Fruit fly (Drosophila melanogaster) whole organism, prepupa: ENCODE data around the gene CG3223.

Experiments
- Blimp-1 ChIP-seq: fragments of 200-800 bp; sonication (Bioruptor generic); optimal IDR thresholded peaks from 3 replicates; lab custom pipeline; 2017; ENCODE audit warnings: missing biosample characterization, missing genetic modification characterization, mild to moderate bottlenecking, moderate library complexity, missing genetic modification reagents
- CG10631 ChIP-seq: fragments of 200-800 bp; sonication (Bioruptor generic); optimal IDR thresholded peaks from 2 replicates; lab custom pipeline; 2016; ENCODE audit warnings: missing biosample characterization, missing genetic modification characterization
- CG11294 ChIP-seq: fragments of 200-800 bp; sonication (Bioruptor generic); IDR thresholded peaks from 2 replicates; pipeline ENCODE4 v1.3.6; 2022; ENCODE audit warnings: missing biosample characterization, missing genetic modification characterization
- CG11762 ChIP-seq: fragments of 200-800 bp; sonication (Bioruptor generic); optimal IDR thresholded peaks from 3 replicates; lab custom pipeline; 2016; ENCODE audit warnings: missing biosample characterization, missing genetic modification characterization; ENCODE audit not compliant: insufficient read depth
- CG11902 ChIP-seq: fragments of 200-800 bp; sonication (Bioruptor generic); optimal IDR thresholded peaks from 3 replicates; lab custom pipeline; 2016; ENCODE audit warnings: missing biosample characterization, missing genetic modification characterization
- CG15336 ChIP-seq: fragments of 200-800 bp; sonication (Bioruptor generic); IDR thresholded peaks from 2 replicates; pipeline ENCODE4 v1.3.6; 2022; ENCODE audit warnings: missing biosample characterization, missing genetic modification characterization
- CG16779 ChIP-seq: fragments of 200-800 bp; sonication (Bioruptor generic); optimal IDR thresholded peaks from 3 replicates; lab custom pipeline; 2017; ENCODE audit warnings: missing biosample characterization, mild to moderate bottlenecking, missing genetic modification characterization
- CG3032 ChIP-seq: fragments of 200-800 bp; optimal IDR thresholded peaks from 2 replicates; lab custom pipeline; 2019; ENCODE audit warnings: missing biosample characterization, mild to moderate bottlenecking, missing genetic modification characterization, moderate library complexity
- CG31627 ChIP-seq: fragments of 200-800 bp; sonication (Bioruptor generic); optimal IDR thresholded peaks from 3 replicates; lab custom pipeline; 2016; ENCODE audit warnings: missing biosample characterization, missing genetic modification characterization
- CG32006 ChIP-seq: fragments of 200-800 bp; sonication (Bioruptor generic); optimal IDR thresholded peaks from 3 replicates; lab custom pipeline; 2017; ENCODE audit warnings: missing biosample characterization, mild to moderate bottlenecking, missing genetic modification characterization
- CG34406 ChIP-seq: fragments of 200-800 bp; sonication (Bioruptor generic); optimal IDR thresholded peaks from 3 replicates; lab custom pipeline; 2016; ENCODE audit warnings: missing biosample characterization, missing genetic modification characterization
- CG4318 ChIP-seq: fragments of 200-800 bp; sonication (Bioruptor generic); optimal IDR thresholded peaks from 3 replicates; lab custom pipeline; 2017; ENCODE audit warnings: missing biosample characterization, mild to moderate bottlenecking, missing genetic modification characterization
- CG6163 ChIP-seq: fragments of 200-800 bp; sonication (Bioruptor generic); IDR thresholded peaks from 3 replicates; pipeline ENCODE4 v1.3.6; 2022; ENCODE audit warnings: missing biosample characterization, missing genetic modification characterization
- CG6792 ChIP-seq: fragments of 200-800 bp; sonication (Bioruptor generic); optimal IDR thresholded peaks from 3 replicates; lab custom pipeline; 2016; ENCODE audit warnings: missing biosample characterization, missing genetic modification characterization
- CG6808 ChIP-seq: fragments of 200-800 bp; sonication (Bioruptor generic); optimal IDR thresholded peaks from 3 replicates; lab custom pipeline; 2017; ENCODE audit warnings: missing biosample characterization, missing genetic modification characterization, mild to moderate bottlenecking, moderate library complexity, missing genetic modification reagents
- CG6854 ChIP-seq: fragments of 200-800 bp; sonication (Bioruptor generic); optimal IDR thresholded peaks from 2 replicates; lab custom pipeline; 2017; ENCODE audit warnings: missing biosample characterization, mild to moderate bottlenecking, missing genetic modification characterization
- CG7368 ChIP-seq: fragments of 200-800 bp; sonication (Bioruptor generic); optimal IDR thresholded peaks from 3 replicates; lab custom pipeline; 2016; ENCODE audit warnings: missing biosample characterization, missing genetic modification characterization
- CG8319 ChIP-seq: fragments of 200-800 bp; sonication (Bioruptor generic); optimal IDR thresholded peaks from 3 replicates; lab custom pipeline; 2016; ENCODE audit warnings: missing biosample characterization, missing genetic modification characterization
- CG8632 ChIP-seq: fragments of 200-800 bp; sonication (Bioruptor generic); optimal IDR thresholded peaks from 3 replicates; lab custom pipeline; 2016; ENCODE audit warnings: missing biosample characterization, missing genetic modification characterization
- Eip78C ChIP-seq: fragments of 200-800 bp; sonication (Bioruptor generic); peaks from one replicate; lab custom pipeline; 2016; ENCODE audit warnings: missing biosample characterization, missing genetic modification characterization
- Eip93F ChIP-seq: fragments of 200-800 bp; sonication (Bioruptor generic); optimal IDR thresholded peaks from 2 replicates; lab custom pipeline; 2016; ENCODE audit warnings: missing biosample characterization, mild to moderate bottlenecking, missing genetic modification characterization
- Ets21C ChIP-seq: fragments of 200-800 bp; sonication (Bioruptor generic); optimal IDR thresholded peaks from 3 replicates; lab custom pipeline; 2016; ENCODE audit warnings: missing biosample characterization, missing genetic modification characterization
- Ets96B ChIP-seq: fragments of 200-800 bp; optimal IDR thresholded peaks from 2 replicates; lab custom pipeline; 2019; ENCODE audit warnings: missing biosample characterization, mild to moderate bottlenecking, missing genetic modification characterization, moderate library complexity
- Gug ChIP-seq: fragments of 200-800 bp; sonication (Bioruptor generic); IDR thresholded peaks from 2 replicates; pipeline ENCODE4 v1.3.6; 2022; ENCODE audit warnings: missing biosample characterization, missing genetic modification characterization
- Hr38 ChIP-seq: sonication (Bioruptor generic); optimal IDR thresholded peaks from 2 replicates; lab custom pipeline; 2016; ENCODE audit warnings: missing biosample characterization, missing genetic modification characterization
- Hr39 ChIP-seq: fragments of 200-800 bp; sonication (Bioruptor generic); optimal IDR thresholded peaks from 2 replicates; lab custom pipeline; 2016; ENCODE audit warnings: missing biosample characterization, missing genetic modification characterization
- Hr4 ChIP-seq: fragments of 200-800 bp; sonication (Bioruptor generic); optimal IDR thresholded peaks from 3 replicates; lab custom pipeline; 2016; ENCODE audit warnings: missing biosample characterization, missing genetic modification characterization
- Lpt ChIP-seq: fragments of 200-800 bp; sonication (Bioruptor generic); optimal IDR thresholded peaks from 3 replicates; lab custom pipeline; 2016; ENCODE audit warnings: missing biosample characterization, missing genetic modification characterization
- Met ChIP-seq: fragments of 200-800 bp; sonication (Bioruptor generic); optimal IDR thresholded peaks from 3 replicates; lab custom pipeline; 2016; ENCODE audit warnings: missing biosample characterization, missing genetic modification characterization
- OdsH ChIP-seq: fragments of 200-800 bp; sonication (Bioruptor generic); optimal IDR thresholded peaks from 3 replicates; lab custom pipeline; 2016; ENCODE audit warnings: missing biosample characterization, missing genetic modification characterization
- Smox ChIP-seq: fragments of 200-800 bp; sonication (Bioruptor generic); optimal IDR thresholded peaks from 3 replicates; lab custom pipeline; 2016; ENCODE audit warnings: missing biosample characterization, missing genetic modification characterization
- Sox102F ChIP-seq: fragments of 200-800 bp; sonication (Bioruptor generic); optimal IDR thresholded peaks from 2 replicates; lab custom pipeline; 2016; ENCODE audit warnings: missing biosample characterization, mild to moderate bottlenecking, missing genetic modification characterization
- Sox14 ChIP-seq: fragments of 200-800 bp; sonication (Bioruptor generic); optimal IDR thresholded peaks from 3 replicates; lab custom pipeline; 2016; ENCODE audit warnings: missing biosample characterization, missing genetic modification characterization
- achi ChIP-seq: fragments of 200-800 bp; sonication (Bioruptor generic); optimal IDR thresholded peaks from 3 replicates; lab custom pipeline; 2016; ENCODE audit warnings: missing biosample characterization, missing genetic modification characterization
- acj6 ChIP-seq: fragments of 200-800 bp; sonication (Bioruptor generic); optimal IDR thresholded peaks from 3 replicates; lab custom pipeline; 2016; ENCODE audit warnings: missing biosample characterization, missing genetic modification characterization
- cyc ChIP-seq: fragments of 200-800 bp; sonication (Bioruptor generic); optimal IDR thresholded peaks from 3 replicates; lab custom pipeline; 2016; ENCODE audit warnings: missing biosample characterization, missing genetic modification characterization
- dac ChIP-seq: fragments of 200-800 bp; sonication (Bioruptor generic); optimal IDR thresholded peaks from 2 replicates; lab custom pipeline; 2017; ENCODE audit warnings: missing biosample characterization, mild to moderate bottlenecking, missing genetic modification characterization
- esn ChIP-seq: fragments of 200-800 bp; sonication (Bioruptor generic); optimal IDR thresholded peaks from 2 replicates; lab custom pipeline; 2016; ENCODE audit warnings: missing biosample characterization, mild to moderate bottlenecking, missing genetic modification characterization, moderate library complexity
- fd59A ChIP-seq: fragments of 200-800 bp; sonication (Bioruptor generic); optimal IDR thresholded peaks from 2 replicates; lab custom pipeline; 2017; ENCODE audit warnings: missing biosample characterization, mild to moderate bottlenecking, missing genetic modification characterization, missing genetic modification reagents
- fd85E ChIP-seq: fragments of 200-800 bp; sonication (Bioruptor generic); optimal IDR thresholded peaks from 3 replicates; lab custom pipeline; 2016; ENCODE audit warnings: missing biosample characterization, missing genetic modification characterization
- fkh ChIP-seq: fragments of 200-800 bp; sonication (Bioruptor generic); optimal IDR thresholded peaks from 3 replicates; lab custom pipeline; 2017; ENCODE audit warnings: missing biosample characterization, mild to moderate bottlenecking, missing genetic modification characterization, moderate library complexity
- lz ChIP-seq: fragments of 200-800 bp; sonication (Bioruptor generic); optimal IDR thresholded peaks from 3 replicates; lab custom pipeline; 2016; ENCODE audit warnings: missing biosample characterization, missing genetic modification characterization
- net ChIP-seq: fragments of 200-800 bp; sonication (Bioruptor generic); optimal IDR thresholded peaks from 3 replicates; lab custom pipeline; 2016; ENCODE audit warnings: missing biosample characterization, missing genetic modification characterization
- pdm3 ChIP-seq: fragments of 200-800 bp; sonication (Bioruptor generic); optimal IDR thresholded peaks from 3 replicates; lab custom pipeline; 2016; ENCODE audit warnings: missing biosample characterization, missing genetic modification characterization
- salr ChIP-seq, 2 experiments: fragments of 200-800 bp; sonication (Bioruptor generic); optimal IDR thresholded peaks; 3 replicates each; lab custom pipeline; 2016 to 2018; ENCODE audit warnings: missing biosample characterization in 2 of 2, missing genetic modification characterization in 2 of 2, mild to moderate bottlenecking in 1 of 2
- spab ChIP-seq: fragments of 200-800 bp; sonication (Bioruptor generic); optimal IDR thresholded peaks from 2 replicates; lab custom pipeline; 2017; ENCODE audit warnings: missing biosample characterization, mild to moderate bottlenecking, missing genetic modification characterization, missing genetic modification reagents
- ss ChIP-seq, 2 experiments: fragments of 200-800 bp; sonication (Bioruptor generic); optimal IDR thresholded peaks; 2 replicates in 1 of 2; 3 replicates in 1 of 2; lab custom pipeline; 2017 to 2018; ENCODE audit warnings: mild to moderate bottlenecking in 2 of 2, missing biosample characterization in 2 of 2, missing genetic modification characterization in 2 of 2, moderate library complexity in 1 of 2
- topi ChIP-seq: fragments of 200-800 bp; sonication (Bioruptor generic); optimal IDR thresholded peaks from 3 replicates; lab custom pipeline; 2016; ENCODE audit warnings: missing biosample characterization, missing genetic modification characterization

The CG3223 gene

dm6 chr3R:7967347-7967746 lies 41.9 kb upstream of the CG3223 start, which contains the start of gene dsx:
TSS of gene dsx (minus strand) at chr3R:7967408.
- peak; percentile 35 for TF ChIP-seq Met (GFP tag; lab: Kevin White, UChicago)
- TF ChIP-seq fd59A (GFP tag; lab: Kevin White, UChicago), result peak; percentile 30
- peak; percentile 16 for TF ChIP-seq CG11902
- peak; percentile 35 for TF ChIP-seq CG6808 (GFP tag; lab: Kevin White, UChicago)
- no peak for TF ChIP-seq CG6163
- peak; percentile 29 for TF ChIP-seq pdm3 (GFP tag; lab: Kevin White, UChicago)
- TF ChIP-seq Ets21C (GFP tag; lab: Kevin White, UChicago), result no peak
- TF ChIP-seq CG11294 (GFP tag; lab: Robert Waterston, UW), result no peak
- peak; percentile 38 for TF ChIP-seq Smox (GFP tag; lab: Kevin White, UChicago)
- peak; percentile 30 for TF ChIP-seq CG10631 (GFP tag; lab: Kevin White, UChicago)
- no peak for TF ChIP-seq Ets96B (tag; lab: Kevin White, UChicago)
- TF ChIP-seq Hr4 (GFP tag; lab: Kevin White, UChicago), result peak; percentile 38
- TF ChIP-seq CG15336 (GFP tag; lab: Robert Waterston, UW), result no peak
- TF ChIP-seq CG4318 (GFP tag; lab: Kevin White, UChicago), result peak; percentile 52
- TF ChIP-seq Eip93F (GFP tag; lab: Kevin White, UChicago), result no peak
- TF ChIP-seq Hr38 (GFP tag; lab: Kevin White, UChicago), result no peak
- peak; percentile 67 for TF ChIP-seq CG32006
- TF ChIP-seq fd85E (GFP tag; lab: Kevin White, UChicago), result no peak
- TF ChIP-seq cyc (GFP tag; lab: Kevin White, UChicago), result peak; percentile 6
- TF ChIP-seq dac (GFP tag; lab: Kevin White, UChicago), result no peak
- no peak for TF ChIP-seq CG8319 (GFP tag; lab: Kevin White, UChicago)
- peak; percentile 5 for TF ChIP-seq topi (GFP tag; lab: Kevin White, UChicago)
- TF ChIP-seq esn (GFP tag; lab: Kevin White, UChicago), result peak; percentile 49
- peak in 1 of 2 experiments; percentile 72 for TF ChIP-seq salr (GFP tag; optimal IDR thresholded peaks at IDR 0.05; lab: Kevin White, UChicago)
- TF ChIP-seq OdsH (GFP tag; lab: Kevin White, UChicago), result peak; percentile 6
- TF ChIP-seq CG31627 (GFP tag; lab: Kevin White, UChicago), result peak; percentile 49
- peak; percentile 5 for TF ChIP-seq acj6
- no peak for TF ChIP-seq spab (GFP tag; lab: Kevin White, UChicago)
- TF ChIP-seq CG16779 (tag; lab: Kevin White, UChicago), result no peak
- TF ChIP-seq lz, result peak; percentile 29
- TF ChIP-seq CG34406, result no peak
- no peak for TF ChIP-seq CG8632 (GFP tag; lab: Kevin White, UChicago)
- no peak for TF ChIP-seq CG11762 (GFP tag; lab: Kevin White, UChicago)
- no peak for TF ChIP-seq fkh (GFP tag; lab: Kevin White, UChicago)
- peak; percentile 85 for TF ChIP-seq Eip78C (GFP tag; lab: Kevin White, UChicago)
- no peak for TF ChIP-seq CG6792 (GFP tag; lab: Kevin White, UChicago)
- no peak for TF ChIP-seq Sox102F (GFP tag; lab: Kevin White, UChicago)
- TF ChIP-seq Blimp-1 (GFP tag; lab: Kevin White, UChicago), result no peak
- no peak for TF ChIP-seq CG6854 (GFP tag; lab: Kevin White, UChicago)
- no peak for TF ChIP-seq achi (GFP tag; lab: Kevin White, UChicago)

DNA sequence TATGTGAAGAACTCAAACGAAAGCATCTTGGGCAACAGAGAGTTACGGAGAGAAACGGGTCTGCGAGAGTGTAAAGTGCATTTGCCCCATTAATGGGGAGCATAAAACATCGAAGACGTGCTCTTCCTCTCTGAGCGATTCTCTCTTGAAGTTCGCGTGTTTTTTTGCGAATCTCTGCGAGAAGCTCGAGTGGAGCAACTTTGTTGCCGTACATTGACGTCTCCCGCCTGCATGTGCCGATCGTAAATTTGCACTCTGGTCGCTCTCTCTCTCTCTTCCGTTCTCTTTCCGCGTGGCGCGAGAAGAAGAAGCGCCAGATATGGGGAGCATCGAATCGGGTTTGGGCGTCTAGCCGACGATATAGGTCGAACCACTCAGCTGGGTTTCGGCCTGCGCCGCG lies 41.4 kb upstream of the CG3223 start:
- TF ChIP-seq CG11902 (no peak), Hr39 (GFP tag; lab: Kevin White, UChicago) (no peak), CG6163 (peak; percentile 49; the same call in 1 of the 3 replicates), Ets96B (tag; lab: Kevin White, UChicago) (no peak), Eip93F (GFP tag; lab: Kevin White, UChicago) (no peak), spab (GFP tag; lab: Kevin White, UChicago) (no peak), net (GFP tag; lab: Kevin White, UChicago) (no peak), CG7368 (GFP tag; lab: Kevin White, UChicago) (no peak), CG6854 (GFP tag; lab: Kevin White, UChicago) (peak; percentile 83), Sox14 (no peak), Sox102F (GFP tag; lab: Kevin White, UChicago) (peak; percentile 24), CG6792 (GFP tag; lab: Kevin White, UChicago) (no peak), CG11294 (GFP tag; lab: Robert Waterston, UW) (no peak), Gug (GFP tag; lab: Robert Waterston, UW) (no peak), CG16779 (tag; lab: Kevin White, UChicago) (peak; percentile 46), ss (GFP tag; optimal IDR thresholded peaks at IDR 0.05; lab: Kevin White, UChicago) (peak; percentile 51 to 81), CG11762 (GFP tag; lab: Kevin White, UChicago) (no peak), Lpt (peak; percentile 51), CG8632 (GFP tag; lab: Kevin White, UChicago) (no peak), Eip78C (GFP tag; lab: Kevin White, UChicago) (no peak), CG3032 (tag; lab: Kevin White, UChicago) (no peak), CG15336 (GFP tag; lab: Robert Waterston, UW) (peak; percentile 75), Blimp-1 (GFP tag; lab: Kevin White, UChicago) (no peak), fd59A (GFP tag; lab: Kevin White, UChicago) (no peak), CG8319 (GFP tag; lab: Kevin White, UChicago) (no peak)
